Fruit fly (Drosophila melanogaster): ENCODE data around the gene Tmtc1.

The Tmtc1 gene

dm6 chr2L:2749144-2749766 lies 71.7 kb downstream of the Tmtc1 start (continued):
- TF ChIP-seq NK7.1 (GFP tag; optimal IDR thresholded peaks at IDR 0.05) (no peak), shn (GFP tag; optimal IDR thresholded peaks at IDR 0.05) (peak; percentile 23), Med (GFP tag) (peak; percentile 61), Asciz (GFP tag; optimal IDR thresholded peaks at IDR 0.05) (no peak), chif (GFP tag; optimal IDR thresholded peaks at IDR 0.05) (no peak), CG7987 (GFP tag; optimal IDR thresholded peaks at IDR 0.05) (peak; percentile 5), pum (GFP tag; optimal IDR thresholded peaks at IDR 0.05) (no peak), CG7556 (GFP tag; optimal IDR thresholded peaks at IDR 0.05) (no peak), YL-1 (GFP tag; optimal IDR thresholded peaks at IDR 0.05) (no peak), scrt (GFP tag; optimal IDR thresholded peaks at IDR 0.05) (no peak), croc (GFP tag; conservative IDR thresholded peaks at IDR 0.05) (no peak), MTF-1 (GFP tag; optimal IDR thresholded peaks at IDR 0.05; ENCODE audit: borderline replicate concordance) (peak; percentile 62), CG6254 (GFP tag; optimal IDR thresholded peaks at IDR 0.05) (no peak), Myb (GFP tag; optimal IDR thresholded peaks at IDR 0.05) (peak; percentile 43), CG7372 (GFP tag; IDR thresholded peaks at IDR 0.05) (no peak), CG10979 (tag; optimal IDR thresholded peaks at IDR 0.05) (no peak), aop (GFP tag; IDR thresholded peaks at IDR 0.05) (no peak), CG12071 (GFP tag; optimal IDR thresholded peaks at IDR 0.05) (peak; percentile 52), B-H2 (GFP tag; optimal IDR thresholded peaks at IDR 0.05) (no peak), tgo (GFP tag; IDR thresholded peaks at IDR 0.05) (no peak), Dref (GFP tag; IDR thresholded peaks at IDR 0.05) (no peak), psq (GFP tag; optimal IDR thresholded peaks at IDR 0.05) (no peak), CG1529 (GFP tag; optimal IDR thresholded peaks at IDR 0.05) (peak; percentile 42), gce (GFP tag; IDR thresholded peaks at IDR 0.05) (no peak), dmrt11E (tag; optimal IDR thresholded peaks at IDR 0.05) (no peak), HLH3B (GFP tag; IDR thresholded peaks at IDR 0.05) (no peak), eve (GFP tag; optimal IDR thresholded peaks at IDR 0.05) (no peak), Sox100B (GFP tag; optimal IDR thresholded peaks at IDR 0.05) (no peak), CG18619 (GFP tag; optimal IDR thresholded peaks at IDR 0.05) (no peak), CG2875 (GFP tag; optimal IDR thresholded peaks at IDR 0.05) (peak; percentile 52), nerfin-1 (tag; optimal IDR thresholded peaks at IDR 0.05) (peak; percentile 64), ERR (GFP tag; optimal IDR thresholded peaks at IDR 0.05) (peak; percentile 13), Kr (GFP tag; optimal IDR thresholded peaks at IDR 0.05) (no peak), CG10543 (GFP tag; optimal IDR thresholded peaks at IDR 0.05) (peak; percentile 1), ATbp (GFP tag; optimal IDR thresholded peaks at IDR 0.05) (peak; percentile 83), crp (GFP tag; optimal IDR thresholded peaks at IDR 0.05) (no peak), CG2129 (GFP tag; IDR thresholded peaks at IDR 0.05; ENCODE audit: partially characterized antibody) (no peak), CG31365 (tag; optimal IDR thresholded peaks at IDR 0.05) (peak; percentile 15), Antp (GFP tag; optimal IDR thresholded peaks at IDR 0.05) (peak; percentile 0), CG11723 (GFP tag; optimal IDR thresholded peaks at IDR 0.05) (no peak), CG10274 (GFP tag; optimal IDR thresholded peaks at IDR 0.05) (no peak), stwl (tag; optimal IDR thresholded peaks at IDR 0.05) (peak; percentile 1), CG8924 (tag; optimal IDR thresholded peaks at IDR 0.05) (no peak), Tbp (GFP tag; optimal IDR thresholded peaks at IDR 0.05) (no peak), CG11398 (GFP tag; optimal IDR thresholded peaks at IDR 0.05) (no peak), toy (GFP tag; IDR thresholded peaks at IDR 0.05) (no peak), CG1647 (GFP tag; optimal IDR thresholded peaks at IDR 0.05) (no peak), CG14667 (GFP tag; IDR thresholded peaks at IDR 0.05) (no peak), CG17361 (GFP tag; IDR thresholded peaks at IDR 0.05) (no peak), kah (GFP tag; optimal IDR thresholded peaks at IDR 0.05) (peak; percentile 37)
